Fruit fly (Drosophila melanogaster): ENCODE measurements around the gene CG11756.

The CG11756 gene

DNA sequence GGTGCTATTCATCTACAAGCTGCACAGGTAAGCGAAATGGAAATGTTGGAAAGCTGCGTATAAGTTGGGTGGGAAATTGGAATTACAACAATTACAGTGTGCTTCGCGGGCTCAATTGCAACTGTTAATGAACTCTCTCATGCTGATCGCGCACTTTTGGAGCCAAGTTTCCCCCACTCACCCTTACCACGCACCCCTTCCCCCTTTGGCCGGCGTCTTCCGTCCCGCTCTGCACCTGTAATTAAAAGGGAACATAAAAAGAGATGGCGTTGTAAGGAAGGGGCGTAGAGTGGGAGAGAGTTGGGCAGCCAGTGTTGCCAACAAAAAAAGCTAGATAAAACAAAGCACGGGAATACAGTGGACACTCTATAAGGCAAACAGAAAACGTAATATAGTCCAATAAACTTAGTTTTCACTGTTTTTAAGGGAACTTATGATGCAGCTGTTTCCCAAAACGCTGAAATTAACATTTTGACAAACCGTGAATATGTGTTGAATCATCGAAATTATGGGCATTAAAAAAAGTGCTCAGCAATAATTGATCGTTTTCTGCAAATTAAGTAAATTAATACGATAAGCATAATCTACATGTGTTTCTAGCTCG, 7.1 kb upstream of the CG11756 start (continued):
- TF ChIP-seq CG6254 (GFP tag; optimal IDR thresholded peaks at IDR 0.05) (no peak), HLH4C (GFP tag; IDR thresholded peaks at IDR 0.05; ENCODE audit: partially characterized antibody) (no peak), CG10209 (GFP tag; optimal IDR thresholded peaks at IDR 0.05) (no peak), schlank (tag; optimal IDR thresholded peaks at IDR 0.05) (no peak), CG14860 (GFP tag; IDR thresholded peaks at IDR 0.05; ENCODE audit: partially characterized antibody) (no peak), ro (GFP tag; IDR thresholded peaks at IDR 0.05) (no peak), lov (optimal IDR thresholded peaks at IDR 0.05) (no peak), lov (GFP tag; IDR thresholded peaks at IDR 0.05) (no peak), CG10274 (GFP tag; optimal IDR thresholded peaks at IDR 0.05) (no peak), gsb-n (tag; optimal IDR thresholded peaks at IDR 0.05) (no peak), tll (GFP tag; optimal IDR thresholded peaks at IDR 0.05) (no peak), Doc3 (GFP tag; IDR thresholded peaks at IDR 0.05; ENCODE audit: partially characterized antibody) (no peak), CG7987 (GFP tag; optimal IDR thresholded peaks at IDR 0.05) (no peak), Max (GFP tag; optimal IDR thresholded peaks at IDR 0.05) (no peak), CG10366 (GFP tag; IDR thresholded peaks at IDR 0.05) (no peak), Dbx (GFP tag; IDR thresholded peaks at IDR 0.05) (no peak), TFAM (GFP tag; optimal IDR thresholded peaks at IDR 0.05) (no peak), Jarid2 (GFP tag; optimal IDR thresholded peaks at IDR 0.05) (no peak), D (optimal IDR thresholded peaks at IDR 0.05) (no peak), D (GFP tag; optimal IDR thresholded peaks at IDR 0.05) (no peak), Kr (GFP tag; optimal IDR thresholded peaks at IDR 0.05) (no peak), gfzf (GFP tag; optimal IDR thresholded peaks at IDR 0.05) (no peak), slbo (GFP tag; IDR thresholded peaks at IDR 0.05) (peak; percentile 29; the same call in 1 of the 2 replicates), disco-r (GFP tag; optimal IDR thresholded peaks at IDR 0.05) (no peak), CG8388 (GFP tag; optimal IDR thresholded peaks at IDR 0.05) (peak; percentile 23), zen2 (GFP tag; IDR thresholded peaks at IDR 0.05; ENCODE audit: partially characterized antibody) (no peak), az2 (GFP tag; optimal IDR thresholded peaks at IDR 0.05) (peak; percentile 10), Taf1 (GFP tag; IDR thresholded peaks at IDR 0.05) (no peak), Bdp1 (GFP tag; optimal IDR thresholded peaks at IDR 0.05) (no peak), amos (GFP tag; IDR thresholded peaks at IDR 0.05; ENCODE audit: partially characterized antibody) (no peak), danr (GFP tag; IDR thresholded peaks at IDR 0.05) (no peak), Sox102F (GFP tag; optimal IDR thresholded peaks at IDR 0.05) (no peak), ftz-f1 (GFP tag; optimal IDR thresholded peaks at IDR 0.05) (no peak), ken (GFP tag; IDR thresholded peaks at IDR 0.05) (no peak), Ets65A (GFP tag) (no peak), Antp (GFP tag; optimal IDR thresholded peaks at IDR 0.05) (peak; percentile 33), CG14441 (GFP tag; IDR thresholded peaks at IDR 0.05) (no peak), Meics (GFP tag; optimal IDR thresholded peaks at IDR 0.05) (no peak), CG7372 (GFP tag; IDR thresholded peaks at IDR 0.05) (no peak), CG17829 (tag; optimal IDR thresholded peaks at IDR 0.05) (no peak), Hmr (GFP tag; optimal IDR thresholded peaks at IDR 0.05) (no peak), CG13287 (GFP tag; IDR thresholded peaks at IDR 0.05; ENCODE audit: partially characterized antibody) (no peak), CG5245 (GFP tag; optimal IDR thresholded peaks at IDR 0.05) (no peak), Dad (GFP tag; optimal IDR thresholded peaks at IDR 0.05) (no peak), ewg (GFP tag; optimal IDR thresholded peaks at IDR 0.05) (no peak), CG31388 (GFP tag; optimal IDR thresholded peaks at IDR 0.05) (no peak), Camta (GFP tag; optimal IDR thresholded peaks at IDR 0.05) (no peak), CG3407 (GFP tag; optimal IDR thresholded peaks at IDR 0.05) (no peak), BtbVII (GFP tag; optimal IDR thresholded peaks at IDR 0.05) (no peak), CG4404 (GFP tag; IDR thresholded peaks at IDR 0.05) (no peak), CG13424 (tag; optimal IDR thresholded peaks at IDR 0.05) (peak; percentile 14)
